Worm (Caenorhabditis elegans) whole organism, L1 larva: ENCODE data around the gene Y38F1A.8.

Experiments
- blmp-1 ChIP-seq: fragments of 150-350 bp; optimal IDR thresholded peaks from 2 replicates; lab custom pipeline; 2014; ENCODE audit warnings: missing biosample characterization, missing genetic modification characterization
- ceh-63 ChIP-seq: fragments of 200-800 bp; sonication (Bioruptor generic); optimal IDR thresholded peaks from 2 replicates; lab custom pipeline; 2018; ENCODE audit warnings: mild to moderate bottlenecking, missing genetic modification characterization, missing compliant biosample characterization
- ceh-82 ChIP-seq, 3 experiments: fragments of 150-350 bp in 1 of 3; sonication (generic microtip) in 2 of 3; optimal IDR thresholded peaks; 2 replicates each; lab custom pipeline; 2014 to 2017; ENCODE audit warnings: missing biosample characterization in 3 of 3, missing genetic modification characterization in 3 of 3
- ceh-90 ChIP-seq: sonication (generic microtip); optimal IDR thresholded peaks from 2 replicates; lab custom pipeline; 2016; ENCODE audit warnings: missing genetic modification characterization, missing compliant biosample characterization
- dsc-1 ChIP-seq: sonication (generic microtip); optimal IDR thresholded peaks from 2 replicates; lab custom pipeline; 2016; ENCODE audit warnings: mild to moderate bottlenecking, missing genetic modification characterization, missing compliant biosample characterization
- efl-1 ChIP-seq, 4 experiments: fragments of 150-350 bp; optimal IDR thresholded peaks in 3 of 4; peaks in 1 of 4; 1 replicate in 1 of 4; 2 replicates in 3 of 4; lab custom pipeline; 2014; ENCODE audit warnings: missing biosample characterization in 2 of 4, missing genetic modification characterization in 2 of 4, missing genetic modification reagents in 2 of 4
- fos-1 ChIP-seq: fragments of 150-350 bp; optimal IDR thresholded peaks from 2 replicates; lab custom pipeline; 2014; ENCODE audit warnings: missing biosample characterization, missing genetic modification characterization
- lin-35 ChIP-seq, 2 experiments: fragments of 150-350 bp; optimal IDR thresholded peaks; 2 replicates each; lab custom pipeline; 2014; ENCODE audit warnings: missing biosample characterization in 2 of 2, missing genetic modification characterization in 2 of 2, missing genetic modification reagents in 2 of 2
- lin-39 ChIP-seq: fragments of 150-350 bp; optimal IDR thresholded peaks from 2 replicates; lab custom pipeline; 2014; ENCODE audit warnings: missing biosample characterization, missing genetic modification reagents, missing genetic modification characterization
- nhr-12 ChIP-seq: sonication (generic microtip); optimal IDR thresholded peaks from 2 replicates; lab custom pipeline; 2017; ENCODE audit warnings: missing biosample characterization, missing genetic modification characterization
- sptf-1 ChIP-seq: fragments of 150-350 bp; optimal IDR thresholded peaks from 2 replicates; lab custom pipeline; 2014; ENCODE audit warnings: missing biosample characterization, missing genetic modification characterization
- tbx-2 ChIP-seq: sonication (generic microtip); optimal IDR thresholded peaks from 2 replicates; lab custom pipeline; 2016; ENCODE audit warnings: missing genetic modification characterization, missing compliant biosample characterization

ce11 chrII:12995322-12995721 is 5.3 kb downstream of the Y38F1A.8 start:
- no peak for TF ChIP-seq dsc-1 (tag; lab: Kevin White, UChicago)
- TF ChIP-seq sptf-1 (tag; lab: Kevin White, UChicago), result no peak
- no peak for TF ChIP-seq ceh-90 (tag; lab: Kevin White, UChicago)
- no peak for TF ChIP-seq nhr-12 (tag; lab: Kevin White, UChicago)
- TF ChIP-seq ceh-82 (tag; optimal IDR thresholded peaks at IDR 0.05; lab: Kevin White, UChicago), result no peak
- no peak for TF ChIP-seq lin-39 (tag; lab: Kevin White, UChicago)
- no peak for TF ChIP-seq efl-1 (optimal IDR thresholded peaks at IDR 0.05; lab: Kevin White, UChicago)
- no peak for TF ChIP-seq efl-1 (GFP tag; optimal IDR thresholded peaks at IDR 0.05 in 1 of 2; lab: Kevin White, UChicago)
- no peak for TF ChIP-seq tbx-2 (tag; lab: Kevin White, UChicago)
- no peak for TF ChIP-seq ceh-63 (GFP tag; lab: Kevin White, UChicago)
- TF ChIP-seq blmp-1 (tag; lab: Kevin White, UChicago), result no peak
- TF ChIP-seq lin-35 (GFP tag; optimal IDR thresholded peaks at IDR 0.05; lab: Kevin White, UChicago), result no peak
- TF ChIP-seq fos-1, result no peak
